Worm (Caenorhabditis elegans) whole organism, L2 larva: Measurements from ENCODE around the gene lurp-2.

Experiments
- aly-2 ChIP-seq: fragments of 150-350 bp; optimal IDR thresholded peaks from 2 replicates; lab custom pipeline; 2014; ENCODE audit warnings: missing biosample characterization, missing genetic modification characterization
- ceh-82 ChIP-seq: fragments of 150-350 bp; optimal IDR thresholded peaks from 2 replicates; lab custom pipeline; 2014; ENCODE audit warnings: missing biosample characterization, missing genetic modification characterization
- lsy-2 ChIP-seq, 2 experiments: fragments of 150-350 bp in 1 of 2; sonication (generic microtip) in 1 of 2; optimal IDR thresholded peaks; 2 replicates each; lab custom pipeline; 2014 to 2017; ENCODE audit warnings: missing biosample characterization in 2 of 2, missing genetic modification characterization in 2 of 2

DNA sequence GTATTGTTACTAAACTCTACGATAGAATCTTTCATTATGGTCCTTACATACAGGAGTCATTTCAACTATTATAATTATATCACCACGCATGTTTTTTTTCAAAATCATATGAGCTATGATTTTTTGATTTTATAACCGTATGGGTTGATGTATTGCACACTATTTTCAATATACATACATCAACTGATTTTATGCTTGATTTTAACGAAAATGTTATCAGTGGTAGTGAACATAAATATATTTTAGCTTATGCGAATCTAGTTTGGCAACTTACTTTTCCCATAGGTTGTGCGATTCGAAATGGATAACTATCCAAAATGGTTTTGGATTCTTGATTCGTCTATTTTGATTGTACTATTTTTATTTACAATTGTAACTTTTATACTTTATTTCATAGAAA lies 29.8 kb upstream of the lurp-2 start, which contains the start of gene srv-10:
- TF ChIP-seq aly-2 (tag; lab: Kevin White, UChicago) (no peak), lsy-2 (tag; optimal IDR thresholded peaks at IDR 0.05; lab: Kevin White, UChicago) (no peak), ceh-82 (tag; lab: Kevin White, UChicago) (no peak)
